Fruit fly (Drosophila melanogaster): Measurements from ENCODE around the gene Ncc69.

DNA sequence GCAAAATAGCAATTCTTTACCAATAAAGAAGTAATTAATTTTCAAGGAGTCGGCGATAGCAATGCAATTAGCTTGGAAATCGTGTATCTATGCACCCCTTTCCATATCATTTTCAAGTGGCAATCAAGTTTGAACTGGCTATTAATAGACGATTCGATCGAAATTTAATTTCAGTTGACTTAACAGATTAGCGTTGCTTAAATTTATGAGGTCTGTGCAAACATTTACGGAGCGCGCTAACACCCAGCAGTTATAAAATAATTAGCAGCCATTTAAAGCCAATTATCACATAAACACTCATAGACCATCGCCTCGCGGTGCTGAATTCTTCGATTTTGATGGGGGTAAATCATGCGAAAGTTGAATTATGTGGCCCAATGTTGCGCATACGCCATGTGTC is 1.5 kb upstream of the Ncc69 start:
- TF ChIP-seq CG6854 (GFP tag; optimal IDR thresholded peaks at IDR 0.05) (no peak), svp (GFP tag) (no peak), CG11294 (GFP tag; IDR thresholded peaks at IDR 0.05) (no peak), lz (GFP tag; optimal IDR thresholded peaks at IDR 0.05) (no peak), CG15336 (GFP tag; IDR thresholded peaks at IDR 0.05) (no peak), CG9139 (GFP tag; optimal IDR thresholded peaks at IDR 0.05) (no peak), CG32006 (GFP tag; optimal IDR thresholded peaks at IDR 0.05) (no peak), CG8632 (GFP tag; optimal IDR thresholded peaks at IDR 0.05) (no peak), CG6792 (GFP tag; optimal IDR thresholded peaks at IDR 0.05) (no peak)
